Fruit fly (Drosophila melanogaster) whole organism, embryonic: ENCODE measurements around the gene Fatp1.

Source experiments
- Ada2b ChIP-seq: fragments of 200-800 bp; sonication (Bioruptor generic); IDR thresholded peaks from 2 replicates; pipeline ENCODE4 v1.3.6; 2022; ENCODE audit warnings: missing biosample characterization, missing genetic modification characterization
- Adf1 ChIP-seq: fragments of 200-800 bp; sonication (Bioruptor generic); IDR thresholded peaks from 2 replicates; pipeline ENCODE4 v1.3.6; 2022; ENCODE audit warnings: missing biosample characterization, missing genetic modification characterization
- Bdp1 ChIP-seq: fragments of 200-800 bp; sonication (Bioruptor generic); optimal IDR thresholded peaks from 3 replicates; lab custom pipeline; 2016; ENCODE audit warnings: missing biosample characterization, missing genetic modification characterization
- CG10431 ChIP-seq: fragments of 200-800 bp; sonication (Bioruptor generic); optimal IDR thresholded peaks from 3 replicates; lab custom pipeline; 2018; ENCODE audit warnings: missing biosample characterization, mild to moderate bottlenecking, missing genetic modification characterization
- CG11560 ChIP-seq: fragments of 200-800 bp; sonication (Bioruptor generic); IDR thresholded peaks from 3 replicates; pipeline ENCODE4 v1.3.6; 2022; ENCODE audit warnings: missing biosample characterization, missing genetic modification characterization
- CG11695 ChIP-seq: fragments of 200-800 bp; sonication (Bioruptor generic); IDR thresholded peaks from 3 replicates; pipeline ENCODE4 v1.3.6; 2022; ENCODE audit warnings: missing biosample characterization, missing genetic modification characterization
- CG12155 ChIP-seq: fragments of 200-800 bp; sonication (Bioruptor generic); optimal IDR thresholded peaks from 3 replicates; lab custom pipeline; 2016; ENCODE audit warnings: missing biosample characterization, missing genetic modification characterization
- CG13123 ChIP-seq: fragments of 200-800 bp; sonication (Bioruptor generic); optimal IDR thresholded peaks from 2 replicates; lab custom pipeline; 2016; ENCODE audit warnings: missing biosample characterization, missing genetic modification characterization
- CG13624 ChIP-seq: fragments of 200-800 bp; sonication (Bioruptor generic); optimal IDR thresholded peaks from 2 replicates; lab custom pipeline; 2016; ENCODE audit warnings: missing biosample characterization, missing genetic modification characterization
- CG14014 ChIP-seq: fragments of 200-800 bp; sonication (Bioruptor generic); IDR thresholded peaks from 2 replicates; pipeline ENCODE4 v1.3.6; 2022; ENCODE audit warnings: missing biosample characterization, missing genetic modification characterization
- CG16779 ChIP-seq: fragments of 200-800 bp; sonication (Bioruptor generic); IDR thresholded peaks from 2 replicates; pipeline ENCODE4 v1.3.6; 2022; ENCODE audit warnings: missing biosample characterization, missing genetic modification characterization
- CG17568 ChIP-seq: fragments of 200-800 bp; sonication (Bioruptor generic); optimal IDR thresholded peaks from 2 replicates; lab custom pipeline; 2018; ENCODE audit warnings: missing biosample characterization, mild to moderate bottlenecking, missing genetic modification characterization, moderate library complexity
- CG18262 ChIP-seq: fragments of 200-800 bp; optimal IDR thresholded peaks from 3 replicates; lab custom pipeline; 2019; ENCODE audit warnings: missing biosample characterization, mild to moderate bottlenecking, missing genetic modification characterization, moderate library complexity
- CG1832 ChIP-seq: fragments of 200-800 bp; sonication (Bioruptor generic); optimal IDR thresholded peaks from 2 replicates; lab custom pipeline; 2017; ENCODE audit warnings: missing biosample characterization, mild to moderate bottlenecking, missing genetic modification characterization, inconsistent platforms
- CG2712 ChIP-seq: fragments of 200-800 bp; optimal IDR thresholded peaks from 3 replicates; lab custom pipeline; 2019; ENCODE audit warnings: missing biosample characterization, mild to moderate bottlenecking, missing genetic modification characterization, moderate library complexity
- CG32532 ChIP-seq: fragments of 200-800 bp; sonication (Bioruptor generic); IDR thresholded peaks from 2 replicates; pipeline ENCODE4 v1.3.6; 2022; ENCODE audit warnings: missing biosample characterization, missing genetic modification characterization
- CG6272 ChIP-seq: fragments of 200-800 bp; sonication (Bioruptor generic); IDR thresholded peaks from 2 replicates; pipeline ENCODE4 v1.3.6; 2022; ENCODE audit warnings: missing biosample characterization, missing genetic modification characterization
- CG6765 ChIP-seq: fragments of 200-800 bp; sonication (Bioruptor generic); optimal IDR thresholded peaks from 3 replicates; lab custom pipeline; 2017; ENCODE audit warnings: missing biosample characterization, mild to moderate bottlenecking, missing genetic modification characterization
- CG7372 ChIP-seq: fragments of 200-800 bp; sonication (Bioruptor generic); IDR thresholded peaks from 2 replicates; pipeline ENCODE4 v1.3.6; 2022; ENCODE audit warnings: missing biosample characterization, missing genetic modification characterization
- CG7963 ChIP-seq: fragments of 200-800 bp; sonication (Bioruptor generic); IDR thresholded peaks from 3 replicates; pipeline ENCODE4 v1.3.6; 2022; ENCODE audit warnings: missing biosample characterization, missing genetic modification characterization; ENCODE audit not compliant: partially characterized antibody
- CG8944 ChIP-seq: fragments of 200-800 bp; sonication (Bioruptor generic); optimal IDR thresholded peaks from 3 replicates; lab custom pipeline; 2016; ENCODE audit warnings: missing biosample characterization, missing genetic modification characterization
- CG9215 ChIP-seq: fragments of 200-800 bp; sonication (Bioruptor generic); IDR thresholded peaks from 2 replicates; pipeline ENCODE4 v1.3.6; 2022; ENCODE audit warnings: missing biosample characterization, missing genetic modification characterization
- CG9932 ChIP-seq: fragments of 200-800 bp; sonication (Bioruptor generic); IDR thresholded peaks from 2 replicates; pipeline ENCODE4 v1.3.6; 2022; ENCODE audit warnings: missing biosample characterization, missing genetic modification characterization
- CTCF ChIP-seq: fragments of 200-800 bp; sonication (Bioruptor generic); optimal IDR thresholded peaks from 2 replicates; lab custom pipeline; 2017; ENCODE audit warnings: missing biosample characterization, mild to moderate bottlenecking, missing genetic modification characterization, moderate library complexity
- CoRest ChIP-seq: fragments of 200-800 bp; sonication (Bioruptor generic); optimal IDR thresholded peaks from 3 replicates; lab custom pipeline; 2018; ENCODE audit warnings: missing biosample characterization, mild to moderate bottlenecking, missing genetic modification characterization, moderate library complexity
- Dip2 ChIP-seq: fragments of 200-800 bp; sonication (Bioruptor generic); IDR thresholded peaks from 2 replicates; pipeline ENCODE4 v1.3.6; 2022; ENCODE audit warnings: missing biosample characterization, missing genetic modification characterization
- Lpt ChIP-seq: fragments of >200 bp; optimal IDR thresholded peaks from 2 replicates; lab custom pipeline; 2018; ENCODE audit warnings: missing biosample characterization, missing genetic modification characterization
- Med ChIP-seq: fragments of 200-800 bp; sonication (Bioruptor generic); peaks from one replicate; lab custom pipeline; 2016; ENCODE audit warnings: missing biosample characterization, missing genetic modification characterization, mild to moderate bottlenecking, inconsistent platforms, moderate library complexity
- Ravus ChIP-seq: fragments of 200-800 bp; sonication (Bioruptor generic); IDR thresholded peaks from 2 replicates; pipeline ENCODE4 v1.3.6; 2022; ENCODE audit warnings: missing biosample characterization, missing genetic modification characterization
- Sry-δ ChIP-seq: fragments of 200-800 bp; sonication (Bioruptor generic); optimal IDR thresholded peaks from 2 replicates; lab custom pipeline; 2016; ENCODE audit warnings: missing biosample characterization, missing genetic modification characterization
- Stat92E ChIP-seq, 3 experiments: fragments of >200 bp in 2 of 3; fragments of 200-800 bp in 1 of 3; sonication (Bioruptor generic) in 1 of 3; optimal IDR thresholded peaks; 2 replicates each; lab custom pipeline; 2017 to 2019; ENCODE audit warnings: missing biosample characterization in 3 of 3, missing genetic modification characterization in 3 of 3, mild to moderate bottlenecking in 1 of 3, moderate library complexity in 1 of 3
- Taf1 ChIP-seq: fragments of 200-800 bp; sonication (Bioruptor generic); IDR thresholded peaks from 2 replicates; pipeline ENCODE4 v1.3.6; 2022; ENCODE audit warnings: missing biosample characterization, missing genetic modification characterization
- aop ChIP-seq: fragments of 200-800 bp; sonication (Bioruptor generic); IDR thresholded peaks from 2 replicates; pipeline ENCODE4 v1.3.6; 2022; ENCODE audit warnings: missing biosample characterization, missing genetic modification characterization
- ase ChIP-seq: fragments of 200-800 bp; sonication (Bioruptor generic); IDR thresholded peaks from 3 replicates; pipeline ENCODE4 v1.3.6; 2022; ENCODE audit warnings: missing biosample characterization, missing genetic modification characterization
- cg ChIP-seq: fragments of 200-800 bp; sonication (Bioruptor generic); optimal IDR thresholded peaks from 3 replicates; lab custom pipeline; 2019; ENCODE audit warnings: missing biosample characterization, mild to moderate bottlenecking, missing genetic modification characterization, moderate library complexity
- chinmo ChIP-seq: fragments of 200-800 bp; sonication (Bioruptor generic); IDR thresholded peaks from 4 replicates; pipeline ENCODE4 v1.3.6; 2022; ENCODE audit warnings: missing biosample characterization, missing genetic modification characterization; ENCODE audit not compliant: partially characterized antibody
- dati ChIP-seq: fragments of 200-800 bp; sonication (Bioruptor generic); IDR thresholded peaks from 2 replicates; pipeline ENCODE4 v1.3.6; 2022; ENCODE audit warnings: missing biosample characterization, missing genetic modification characterization
- disco-r ChIP-seq: fragments of 200-800 bp; sonication (Bioruptor generic); optimal IDR thresholded peaks from 2 replicates; lab custom pipeline; 2016; ENCODE audit warnings: missing biosample characterization, missing genetic modification characterization
- eve ChIP-seq, 2 experiments: fragments of >200 bp; optimal IDR thresholded peaks; 2 replicates each; lab custom pipeline; 2017; ENCODE audit warnings: missing biosample characterization in 2 of 2, missing genetic modification characterization in 2 of 2
- exex ChIP-seq: fragments of 200-800 bp; sonication (Bioruptor generic); optimal IDR thresholded peaks from 4 replicates; lab custom pipeline; 2018; ENCODE audit warnings: missing biosample characterization, mild to moderate bottlenecking, missing genetic modification characterization, moderate library complexity
- eyg ChIP-seq: fragments of 200-800 bp; sonication (Bioruptor generic); optimal IDR thresholded peaks from 3 replicates; lab custom pipeline; 2016; ENCODE audit warnings: missing biosample characterization, missing genetic modification characterization
- fd3F ChIP-seq: fragments of 200-800 bp; sonication (Bioruptor generic); optimal IDR thresholded peaks from 2 replicates; lab custom pipeline; 2018; ENCODE audit warnings: missing biosample characterization, mild to moderate bottlenecking, missing genetic modification characterization, moderate library complexity
- gcm ChIP-seq: fragments of 200-800 bp; sonication (Bioruptor generic); optimal IDR thresholded peaks from 2 replicates; lab custom pipeline; 2019; ENCODE audit warnings: missing biosample characterization, mild to moderate bottlenecking, missing genetic modification characterization, moderate library complexity
- hbn ChIP-seq: fragments of 200-800 bp; sonication (Bioruptor generic); IDR thresholded peaks from 2 replicates; pipeline ENCODE4 v1.3.6; 2022; ENCODE audit warnings: missing biosample characterization, missing genetic modification characterization; ENCODE audit not compliant: partially characterized antibody
- jumu ChIP-seq: fragments of 200-800 bp; sonication (Bioruptor generic); optimal IDR thresholded peaks from 3 replicates; lab custom pipeline; 2016; ENCODE audit warnings: missing biosample characterization, missing genetic modification characterization
- lbe ChIP-seq: fragments of 200-800 bp; sonication (Bioruptor generic); optimal IDR thresholded peaks from 2 replicates; lab custom pipeline; 2016; ENCODE audit warnings: missing biosample characterization, mild to moderate bottlenecking, missing genetic modification characterization
- mam ChIP-seq: fragments of 200-800 bp; sonication (Bioruptor generic); optimal IDR thresholded peaks from 3 replicates; lab custom pipeline; 2016; ENCODE audit warnings: missing biosample characterization, missing genetic modification characterization
- otp ChIP-seq: fragments of 200-800 bp; sonication (Bioruptor generic); IDR thresholded peaks from 3 replicates; pipeline ENCODE4, ENCODE4 v1.3.6; 2022; ENCODE audit warnings: missing biosample characterization, missing genetic modification characterization
- salm ChIP-seq: fragments of 200-800 bp; sonication (Bioruptor generic); optimal IDR thresholded peaks from 2 replicates; lab custom pipeline; 2018; ENCODE audit warnings: missing biosample characterization, mild to moderate bottlenecking, missing genetic modification characterization
- sd ChIP-seq: fragments of 200-800 bp; sonication (Bioruptor generic); optimal IDR thresholded peaks from 3 replicates; lab custom pipeline; 2018; ENCODE audit warnings: missing biosample characterization, mild to moderate bottlenecking, missing genetic modification characterization, moderate library complexity
- tgo ChIP-seq: fragments of 200-800 bp; sonication (Bioruptor generic); IDR thresholded peaks from 3 replicates; pipeline ENCODE4 v1.3.6; 2022; ENCODE audit warnings: missing biosample characterization, missing genetic modification characterization
- tin ChIP-seq: fragments of 200-800 bp; sonication (Bioruptor generic); optimal IDR thresholded peaks from 3 replicates; lab custom pipeline; 2016; ENCODE audit warnings: missing biosample characterization, missing genetic modification characterization
- trem ChIP-seq: fragments of 200-800 bp; optimal IDR thresholded peaks from 3 replicates; lab custom pipeline; 2019; ENCODE audit warnings: missing biosample characterization, mild to moderate bottlenecking, missing genetic modification characterization, moderate library complexity
- tx ChIP-seq: fragments of 200-800 bp; sonication (Bioruptor generic); optimal IDR thresholded peaks from 2 replicates; lab custom pipeline; 2016; ENCODE audit warnings: missing biosample characterization, missing genetic modification characterization

Gene Fatp1

dm6 chr2L:10502244-10502643, 14.8 kb downstream of the Fatp1 start (continued):
- no peak for TF ChIP-seq dati (GFP tag; lab: Robert Waterston, UW)
- no peak for TF ChIP-seq CG9932 (GFP tag; lab: Robert Waterston, UW)
- no peak for TF ChIP-seq mam
- TF ChIP-seq CG6765 (GFP tag; lab: Kevin White, UChicago) = no peak
- TF ChIP-seq Sry-δ (GFP tag; lab: Kevin White, UChicago) = no peak
- TF ChIP-seq jumu (GFP tag; lab: Kevin White, UChicago) = no peak
- no peak for TF ChIP-seq CG13624 (GFP tag; lab: Kevin White, UChicago)
- TF ChIP-seq fd3F (GFP tag; lab: Kevin White, UChicago) = no peak
- TF ChIP-seq Dip2 (GFP tag; lab: Robert Waterston, UW) = no peak
- no peak for TF ChIP-seq CG11560 (tag; lab: Robert Waterston, UW)
- no peak for TF ChIP-seq eve (GFP tag; optimal IDR thresholded peaks at IDR 0.05; lab: Kevin White, UChicago)
- no peak for TF ChIP-seq eyg (GFP tag; lab: Kevin White, UChicago)
- TF ChIP-seq cg (GFP tag; lab: Kevin White, UChicago) = no peak
- TF ChIP-seq tgo (GFP tag; lab: Robert Waterston, UW) = no peak
- TF ChIP-seq chinmo (GFP tag; lab: Robert Waterston, UW) = 0 out of 4 replicates have a peak, but pooled peaks have one; percentile 78
- no peak for TF ChIP-seq otp (GFP tag; lab: Robert Waterston, UW)
- TF ChIP-seq CG18262 (tag; lab: Kevin White, UChicago) = no peak
- TF ChIP-seq Stat92E (GFP tag; optimal IDR thresholded peaks at IDR 0.05; lab: Kevin White, UChicago) = no peak
- TF ChIP-seq Lpt = no peak
- no peak for TF ChIP-seq CG16779
- no peak for TF ChIP-seq CG10431 (GFP tag; lab: Kevin White, UChicago)
- TF ChIP-seq sd (tag; lab: Kevin White, UChicago) = peak; percentile 72
- no peak for TF ChIP-seq aop
- TF ChIP-seq CG2712 = no peak
- no peak for TF ChIP-seq disco-r (GFP tag; lab: Kevin White, UChicago)
- TF ChIP-seq CTCF (GFP tag; lab: Kevin White, UChicago) = no peak
- TF ChIP-seq exex (tag; lab: Kevin White, UChicago) = peak; percentile 60
- TF ChIP-seq CG17568 = peak; percentile 1
- TF ChIP-seq CG13123 (GFP tag; lab: Kevin White, UChicago) = no peak
- TF ChIP-seq CG8944 (GFP tag; lab: Kevin White, UChicago) = no peak
- no peak for TF ChIP-seq Ravus
- no peak for TF ChIP-seq CG6272 (GFP tag; lab: Robert Waterston, UW)
- TF ChIP-seq CG7372 (GFP tag; lab: Robert Waterston, UW) = no peak
- no peak for TF ChIP-seq CoRest
- TF ChIP-seq lbe (GFP tag; lab: Kevin White, UChicago) = no peak
- no peak for TF ChIP-seq CG7963
- TF ChIP-seq Taf1 = no peak
- no peak for TF ChIP-seq CG9215 (GFP tag; lab: Robert Waterston, UW)
- TF ChIP-seq CG32532 = no peak
- TF ChIP-seq trem (tag; lab: Kevin White, UChicago) = no peak
- TF ChIP-seq CG14014 (GFP tag; lab: Robert Waterston, UW) = no peak
- TF ChIP-seq tx (GFP tag; lab: Kevin White, UChicago) = no peak
- no peak for TF ChIP-seq Ada2b
- no peak for TF ChIP-seq CG11695
- TF ChIP-seq CG12155 = no peak
- TF ChIP-seq salm = no peak
- TF ChIP-seq gcm (GFP tag; lab: Kevin White, UChicago) = no peak
- TF ChIP-seq hbn (GFP tag; lab: Robert Waterston, UW) = no peak
- no peak for TF ChIP-seq CG1832 (GFP tag; lab: Kevin White, UChicago)
- TF ChIP-seq ase (GFP tag; lab: Robert Waterston, UW) = no peak
- no peak for TF ChIP-seq Adf1 (GFP tag; lab: Robert Waterston, UW)
- no peak for TF ChIP-seq Bdp1 (GFP tag; lab: Kevin White, UChicago)
- peak; percentile 58 for TF ChIP-seq Med (GFP tag; lab: Kevin White, UChicago)
- TF ChIP-seq tin (GFP tag; lab: Kevin White, UChicago) = no peak
